Worm (Caenorhabditis elegans) whole organism, L1 larva: Measurements from ENCODE around the gene F36D4.1.
"Not testable (repeated sequence)": the region's sequence is repeated elsewhere in the genome, so short reads cannot be mapped to it uniquely, and the experiment has no call there.

Source experiments
- alr-1 ChIP-seq: fragments of 200-800 bp; sonication (Bioruptor generic); optimal IDR thresholded peaks from 2 replicates; lab custom pipeline; 2018; ENCODE audit warnings: borderline replicate concordance, mild to moderate bottlenecking, missing genetic modification characterization, missing compliant biosample characterization
- blmp-1 ChIP-seq: fragments of 150-350 bp; optimal IDR thresholded peaks from 2 replicates; lab custom pipeline; 2014; ENCODE audit warnings: missing biosample characterization, missing genetic modification characterization
- ceh-8 ChIP-seq: fragments of 200-800 bp; sonication (Bioruptor generic); optimal IDR thresholded peaks from 2 replicates; lab custom pipeline; 2018; ENCODE audit warnings: mild to moderate bottlenecking, missing genetic modification characterization, moderate library complexity, missing compliant biosample characterization
- ceh-82 ChIP-seq, 3 experiments: fragments of 150-350 bp in 1 of 3; sonication (generic microtip) in 2 of 3; optimal IDR thresholded peaks; 2 replicates each; lab custom pipeline; 2014 to 2017; ENCODE audit warnings: missing biosample characterization in 3 of 3, missing genetic modification characterization in 3 of 3
- ceh-88 ChIP-seq: fragments of 200-800 bp; sonication (Bioruptor generic); IDR thresholded peaks from 2 replicates; pipeline ENCODE4 v1.3.6; 2022; ENCODE audit warnings: missing genetic modification characterization, missing compliant biosample characterization
- ces-1 ChIP-seq: fragments of 150-350 bp; optimal IDR thresholded peaks from 2 replicates; lab custom pipeline; 2014; ENCODE audit warnings: missing biosample characterization, missing genetic modification reagents, missing genetic modification characterization
- efl-1 ChIP-seq, 4 experiments: fragments of 150-350 bp; optimal IDR thresholded peaks in 3 of 4; peaks in 1 of 4; 1 replicate in 1 of 4; 2 replicates in 3 of 4; lab custom pipeline; 2014; ENCODE audit warnings: missing biosample characterization in 2 of 4, missing genetic modification characterization in 2 of 4, missing genetic modification reagents in 2 of 4
- efl-3 ChIP-seq: fragments of 200-800 bp; sonication (Bioruptor generic); optimal IDR thresholded peaks from 2 replicates; lab custom pipeline; 2018; ENCODE audit warnings: mild to moderate bottlenecking, missing genetic modification characterization, missing compliant biosample characterization
- egl-13 ChIP-seq: sonication (generic microtip); optimal IDR thresholded peaks from 2 replicates; lab custom pipeline; 2016; ENCODE audit warnings: missing genotype, missing genetic modification reagents, missing genetic modification characterization, missing compliant biosample characterization
- egl-27 ChIP-seq, 2 experiments: fragments of 150-350 bp in 1 of 2; sonication (generic microtip); optimal IDR thresholded peaks; 3 replicates each; lab custom pipeline; 2017 to 2018; ENCODE audit warnings: missing biosample characterization in 2 of 2, missing genetic modification characterization in 2 of 2, missing genetic modification reagents in 2 of 2
- elt-2 ChIP-seq: sonication (generic microtip); optimal IDR thresholded peaks from 2 replicates; lab custom pipeline; 2016; ENCODE audit warnings: missing genetic modification characterization, mild to moderate bottlenecking, inconsistent platforms, missing compliant biosample characterization, missing genetic modification reagents
- elt-3 ChIP-seq, 6 experiments: fragments of 150-350 bp in 1 of 6; sonication (generic microtip); optimal IDR thresholded peaks; 2 replicates each; lab custom pipeline; 2017 to 2018; ENCODE audit warnings: missing biosample characterization in 6 of 6, missing genetic modification characterization in 6 of 6, inconsistent platforms in 1 of 6
- irx-1 ChIP-seq: sonication (generic microtip); optimal IDR thresholded peaks from 2 replicates; lab custom pipeline; 2016; ENCODE audit warnings: missing genetic modification characterization, missing compliant biosample characterization
- lin-13 ChIP-seq: fragments of 150-350 bp; optimal IDR thresholded peaks from 2 replicates; lab custom pipeline; 2014; ENCODE audit warnings: missing biosample characterization, missing genetic modification reagents, missing genetic modification characterization
- lin-14 ChIP-seq: fragments of 200-800 bp; sonication (Bioruptor generic); optimal IDR thresholded peaks from 2 replicates; lab custom pipeline; 2018; ENCODE audit warnings: mild to moderate bottlenecking, missing genetic modification characterization, moderate library complexity, missing compliant biosample characterization
- lin-15B ChIP-seq: fragments of 150-350 bp; sonication (generic microtip); optimal IDR thresholded peaks from 3 replicates; lab custom pipeline; 2014; ENCODE audit warnings: missing biosample characterization, missing genetic modification characterization
- lin-35 ChIP-seq, 2 experiments: fragments of 150-350 bp; optimal IDR thresholded peaks; 2 replicates each; lab custom pipeline; 2014; ENCODE audit warnings: missing biosample characterization in 2 of 2, missing genetic modification characterization in 2 of 2, missing genetic modification reagents in 2 of 2
- mdl-1 ChIP-seq, 2 experiments: fragments of 150-350 bp; optimal IDR thresholded peaks; 2 replicates each; lab custom pipeline; 2014 to 2017; ENCODE audit warnings: missing biosample characterization in 2 of 2, missing genetic modification characterization in 2 of 2, inconsistent platforms in 1 of 2
- mep-1 ChIP-seq: fragments of 150-350 bp; optimal IDR thresholded peaks from 2 replicates; lab custom pipeline; 2014; ENCODE audit warnings: missing biosample characterization, missing genetic modification characterization
- nhr-20 ChIP-seq: sonication (generic microtip); optimal IDR thresholded peaks from 2 replicates; lab custom pipeline; 2016; ENCODE audit warnings: mild to moderate bottlenecking, missing genetic modification characterization, missing compliant biosample characterization
- nhr-47 ChIP-seq: sonication (generic microtip); optimal IDR thresholded peaks from 2 replicates; lab custom pipeline; 2016; ENCODE audit warnings: mild to moderate bottlenecking, missing genetic modification characterization, moderate library complexity, missing compliant biosample characterization
- nhr-71 ChIP-seq: sonication (generic microtip); optimal IDR thresholded peaks from 2 replicates; lab custom pipeline; 2016; ENCODE audit warnings: mild to moderate bottlenecking, missing genetic modification characterization, moderate library complexity, missing compliant biosample characterization
- nhr-84 ChIP-seq: sonication (generic microtip); optimal IDR thresholded peaks from 2 replicates; lab custom pipeline; 2017; ENCODE audit warnings: missing biosample characterization, missing genetic modification characterization
- nhr-90 ChIP-seq: sonication (generic microtip); optimal IDR thresholded peaks from 2 replicates; lab custom pipeline; 2016; ENCODE audit warnings: mild to moderate bottlenecking, missing genetic modification characterization, missing compliant biosample characterization; ENCODE audit not compliant: poor library complexity
- pqm-1 ChIP-seq: sonication (generic microtip); optimal IDR thresholded peaks from 3 replicates; lab custom pipeline; 2017; ENCODE audit warnings: missing biosample characterization, missing genetic modification characterization
- snpc-4 ChIP-seq: fragments of 150-350 bp; optimal IDR thresholded peaks from 2 replicates; lab custom pipeline; 2014; ENCODE audit warnings: missing biosample characterization, missing genetic modification characterization
- snu-23 ChIP-seq: sonication (generic microtip); optimal IDR thresholded peaks from 2 replicates; lab custom pipeline; 2016; ENCODE audit warnings: missing genetic modification characterization, missing compliant biosample characterization
- sox-4 ChIP-seq: sonication (generic microtip); optimal IDR thresholded peaks from 2 replicates; lab custom pipeline; 2016; ENCODE audit warnings: missing genetic modification characterization, missing compliant biosample characterization
- sptf-1 ChIP-seq: fragments of 150-350 bp; optimal IDR thresholded peaks from 2 replicates; lab custom pipeline; 2014; ENCODE audit warnings: missing biosample characterization, missing genetic modification characterization
- sup-37 ChIP-seq: fragments of 200-800 bp; sonication (Bioruptor generic); optimal IDR thresholded peaks from 2 replicates; lab custom pipeline; 2018; ENCODE audit warnings: mild to moderate bottlenecking, missing genetic modification characterization, missing compliant biosample characterization
- unc-130 ChIP-seq: fragments of 150-350 bp; optimal IDR thresholded peaks from 2 replicates; lab custom pipeline; 2017; ENCODE audit warnings: missing biosample characterization, missing genetic modification characterization, inconsistent platforms
- unc-62 ChIP-seq: fragments of 150-350 bp; optimal IDR thresholded peaks from 2 replicates; lab custom pipeline; 2014; ENCODE audit warnings: missing biosample characterization, missing genetic modification reagents, missing genetic modification characterization

The F36D4.1 gene

DNA sequence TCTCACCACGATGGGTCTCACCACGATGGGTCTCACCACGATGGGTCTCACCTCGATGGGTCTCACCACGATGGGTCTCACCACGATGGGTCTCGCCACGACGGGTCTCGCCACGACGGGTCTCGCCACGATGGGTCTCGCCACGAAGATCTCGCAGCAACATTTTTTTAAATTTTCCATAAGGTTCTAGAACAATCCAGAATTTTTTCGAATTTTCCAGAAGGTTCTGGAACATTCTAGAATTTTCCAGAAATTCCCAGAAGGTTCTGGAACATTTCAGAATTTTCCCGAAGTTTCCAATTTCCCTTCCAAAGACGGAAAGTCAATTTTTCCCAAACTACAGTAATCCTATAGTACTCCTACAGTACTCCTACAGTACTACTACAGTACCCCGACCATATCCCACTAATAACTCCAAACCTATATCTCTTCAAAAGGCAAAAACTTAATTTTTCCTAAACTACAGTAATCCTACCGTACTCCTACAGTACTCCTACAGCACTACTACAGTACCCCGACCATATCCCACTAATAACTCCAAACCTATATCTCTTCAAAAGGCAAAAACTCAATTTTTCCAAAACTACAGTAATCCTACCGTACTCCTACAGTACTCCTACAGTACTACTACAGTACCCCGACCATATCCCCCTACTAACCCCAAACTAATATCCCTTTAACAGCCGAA is 22.7 kb downstream of the F36D4.1 start, which contains the start of gene Y54B9A.1:
Y54B9A.1 (minus strand) TSS at position 235 of the 688 bp plus-strand sequence.
- TF ChIP-seq lin-13 (GFP tag; lab: Kevin White, UChicago); lin-35 (GFP tag; optimal IDR thresholded peaks at IDR 0.05; lab: Kevin White, UChicago); pqm-1 (tag; lab: Kevin White, UChicago): not testable (repeated sequence)

DNA sequence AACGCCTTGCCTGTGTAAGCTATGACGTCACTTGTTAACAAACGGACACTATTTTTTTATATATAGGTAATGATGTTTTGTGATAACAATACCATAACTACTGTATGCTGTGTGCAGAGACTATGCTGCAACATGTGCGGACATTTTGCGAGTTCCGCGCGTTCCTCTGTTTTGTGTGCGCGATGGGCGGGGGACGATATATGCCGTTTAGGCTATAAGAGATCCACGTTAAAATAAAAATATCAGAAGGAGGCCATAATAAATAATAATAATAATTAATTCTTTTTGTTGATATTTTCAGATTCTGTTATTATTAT is 23.2 kb downstream of the F36D4.1 start:
- TF ChIP-seq snpc-4 (tag; lab: Kevin White, UChicago): peak; percentile 21
- TF ChIP-seq unc-130: no peak
- no peak for TF ChIP-seq lin-15B (tag; lab: Kevin White, UChicago)

DNA sequence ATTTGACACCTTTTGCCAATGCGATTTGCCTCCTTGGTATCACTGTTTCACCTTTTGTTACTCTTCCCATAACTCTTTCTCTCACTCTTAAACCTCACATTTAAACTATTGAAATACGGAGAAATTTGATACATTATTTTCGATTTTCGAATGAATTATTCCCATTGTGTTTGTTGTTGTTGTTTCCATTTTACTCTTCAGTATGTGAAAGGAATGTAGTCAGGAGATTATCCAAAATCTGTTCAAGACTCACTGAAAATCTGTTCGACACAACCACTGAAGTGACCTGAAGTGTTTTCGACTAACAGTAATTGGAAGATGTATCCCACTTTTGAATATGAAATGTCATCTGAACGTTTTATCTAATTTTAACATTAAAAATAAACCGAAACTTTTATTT is 24.3 kb downstream of the F36D4.1 start:
- TF ChIP-seq ceh-8 (no peak), ceh-88 (GFP tag; lab: Robert Waterston, UW) (no peak), ces-1 (GFP tag; lab: Kevin White, UChicago) (no peak), sptf-1 (tag; lab: Kevin White, UChicago) (no peak), egl-13 (tag; lab: Kevin White, UChicago) (no peak), sox-4 (tag; lab: Kevin White, UChicago) (no peak), egl-27 (tag; optimal IDR thresholded peaks at IDR 0.05; lab: Kevin White, UChicago) (no peak), mep-1 (tag; lab: Kevin White, UChicago) (no peak)

DNA sequence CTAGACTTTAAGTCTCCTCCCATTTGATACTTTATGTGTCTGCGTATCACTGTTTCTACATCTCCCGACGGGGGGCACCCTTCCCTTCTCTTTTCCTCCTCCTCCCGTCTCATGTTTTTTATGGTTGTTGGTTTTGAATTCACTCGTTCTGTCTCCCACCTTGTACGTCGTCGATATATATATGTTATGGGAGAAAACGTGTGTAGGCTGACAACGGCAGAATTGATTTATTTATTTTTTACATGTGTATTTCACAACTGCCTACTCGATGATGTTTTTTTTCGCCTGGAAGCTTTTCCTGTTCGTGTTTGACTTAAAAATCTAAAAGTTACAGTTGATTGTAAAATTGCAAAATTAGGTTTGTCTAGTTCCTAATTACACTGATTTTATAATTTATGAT is 25.7 kb downstream of the F36D4.1 start:
- peak; percentile 36 for TF ChIP-seq lin-14 (GFP tag; lab: Kevin White, UChicago)
- TF ChIP-seq mep-1 (tag; lab: Kevin White, UChicago): no peak
- TF ChIP-seq elt-3 (tag; optimal IDR thresholded peaks at IDR 0.05; lab: Kevin White, UChicago): peak in 1 of 6 experiments; percentile 29
- TF ChIP-seq snu-23 (GFP tag; lab: Kevin White, UChicago): peak; percentile 19
- TF ChIP-seq lin-35 (GFP tag; optimal IDR thresholded peaks at IDR 0.05; lab: Kevin White, UChicago): peak in 1 of 2 experiments; percentile 6
- peak; percentile 66 for TF ChIP-seq blmp-1 (tag; lab: Kevin White, UChicago)
- TF ChIP-seq alr-1: no peak
- TF ChIP-seq efl-1 (optimal IDR thresholded peaks at IDR 0.05; lab: Kevin White, UChicago): no peak
- peak in 1 of 2 experiments; percentile 91 for TF ChIP-seq efl-1 (GFP tag; optimal IDR thresholded peaks at IDR 0.05 in 1 of 2; lab: Kevin White, UChicago)
- TF ChIP-seq ces-1 (GFP tag; lab: Kevin White, UChicago): no peak
- no peak for TF ChIP-seq nhr-71 (tag; lab: Kevin White, UChicago)

DNA sequence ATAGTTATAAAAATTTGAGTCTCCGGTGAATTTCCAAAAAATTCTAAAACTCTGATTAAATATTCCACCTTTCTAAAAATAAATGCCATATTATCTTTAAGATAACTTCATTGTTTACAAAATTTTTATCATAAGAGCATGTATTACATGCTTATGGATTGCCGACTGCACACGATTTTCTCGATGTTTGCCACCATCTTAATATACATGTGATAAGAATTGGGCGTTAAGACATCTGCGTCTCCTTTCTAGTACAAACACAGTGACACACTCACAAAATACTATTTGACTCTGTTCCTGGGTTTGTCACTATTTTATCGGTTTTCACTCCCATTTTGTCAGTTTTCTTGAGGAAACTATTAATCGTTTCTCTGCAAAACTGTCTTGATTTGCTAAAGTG is 26.4 kb downstream of the F36D4.1 start:
- TF ChIP-seq sup-37 (GFP tag; lab: Kevin White, UChicago) (no peak), unc-62 (GFP tag; lab: Kevin White, UChicago) (no peak), sptf-1 (tag; lab: Kevin White, UChicago) (no peak), ceh-82 (tag; optimal IDR thresholded peaks at IDR 0.05; lab: Kevin White, UChicago) (no peak), blmp-1 (tag; lab: Kevin White, UChicago) (no peak), nhr-90 (tag; lab: Kevin White, UChicago) (peak; percentile 22), irx-1 (tag; lab: Kevin White, UChicago) (no peak), mdl-1 (tag; optimal IDR thresholded peaks at IDR 0.05; lab: Kevin White, UChicago) (peak in 1 of 2 experiments; percentile 13), efl-3 (GFP tag; lab: Kevin White, UChicago) (no peak), lin-35 (GFP tag; optimal IDR thresholded peaks at IDR 0.05; lab: Kevin White, UChicago) (peak in 1 of 2 experiments; percentile 63), elt-2 (tag; lab: Kevin White, UChicago) (peak; percentile 94), nhr-47 (tag; lab: Kevin White, UChicago) (no peak), elt-3 (tag; optimal IDR thresholded peaks at IDR 0.05; lab: Kevin White, UChicago) (no peak), nhr-71 (tag; lab: Kevin White, UChicago) (peak; percentile 20), nhr-84 (tag; lab: Kevin White, UChicago) (no peak), nhr-20 (peak; percentile 4)
